Fruit fly (Drosophila melanogaster): ENCODE data around the gene Art2.
A peak's percentile ranks its signal among the peaks of the same experiment; 100 is the strongest.

- TF ChIP-seq salr (GFP tag; optimal IDR thresholded peaks at IDR 0.05) (peak; percentile 80 to 83), CG6854 (GFP tag; optimal IDR thresholded peaks at IDR 0.05) (peak; percentile 44), Eip93F (GFP tag; optimal IDR thresholded peaks at IDR 0.05) (peak; percentile 47), Sox15 (GFP tag; optimal IDR thresholded peaks at IDR 0.05) (peak; percentile 54), Sox102F (GFP tag; optimal IDR thresholded peaks at IDR 0.05) (peak; percentile 87), CG6163 (GFP tag; IDR thresholded peaks at IDR 0.05) (peak; percentile 92), Eip78C (GFP tag) (peak; percentile 96), CG11902 (GFP tag; optimal IDR thresholded peaks at IDR 0.05) (peak; percentile 73), net (GFP tag; optimal IDR thresholded peaks at IDR 0.05) (peak; percentile 78)
Observed at dm6 chr2L:4287076-4287475, 6.0 kb upstream of the Art2 start.
